Worm (Caenorhabditis elegans) whole organism, midembryonic: Measurements from ENCODE around the gene F46H5.3.

Source experiments
- T22C8.4 ChIP-seq: fragments of 200-800 bp; sonication (Bioruptor generic); IDR thresholded peaks from 2 replicates; pipeline ENCODE4 v1.3.6; 2022; ENCODE audit warnings: missing genetic modification characterization, missing compliant biosample characterization
- cog-1 ChIP-seq: sonication (generic microtip); optimal IDR thresholded peaks from 2 replicates; lab custom pipeline; 2016; ENCODE audit warnings: missing genetic modification characterization, missing compliant biosample characterization
- flt-1 ChIP-seq: fragments of 200-800 bp; sonication (Bioruptor generic); IDR thresholded peaks from 2 replicates; pipeline ENCODE4 v1.3.6; 2022; ENCODE audit warnings: missing genetic modification characterization, missing compliant biosample characterization
- klf-2 ChIP-seq: fragments of 200-800 bp; sonication (Bioruptor generic); conservative IDR thresholded peaks from 2 replicates; pipeline ENCODE4 v1.3.6; 2022; ENCODE audit warnings: missing genetic modification reagents, missing genetic modification characterization, missing compliant biosample characterization
- med-1 ChIP-seq: sonication (generic microtip); optimal IDR thresholded peaks from 2 replicates; lab custom pipeline; 2017; ENCODE audit warnings: missing genetic modification characterization, mild to moderate bottlenecking, missing compliant biosample characterization, antibody characterized with exemption, missing genetic modification reagents; ENCODE audit not compliant: insufficient read depth
- ref-1 ChIP-seq: fragments of 200-800 bp; sonication (Bioruptor generic); conservative IDR thresholded peaks from 2 replicates; pipeline ENCODE4 v1.3.6; 2022; ENCODE audit warnings: missing genetic modification reagents, missing genetic modification characterization, missing compliant biosample characterization
- tab-1 ChIP-seq: fragments of 200-800 bp; sonication (Bioruptor generic); IDR thresholded peaks from 2 replicates; pipeline ENCODE4 v1.3.6; 2022; ENCODE audit warnings: missing genetic modification characterization, missing compliant biosample characterization
- ztf-23 ChIP-seq: fragments of 200-800 bp; sonication (Bioruptor generic); IDR thresholded peaks from 2 replicates; pipeline ENCODE4 v1.3.6; 2022; ENCODE audit warnings: missing genetic modification reagents, missing genetic modification characterization, missing compliant biosample characterization
- ztf-29 ChIP-seq: fragments of 200-800 bp; sonication (Bioruptor generic); IDR thresholded peaks from 2 replicates; pipeline ENCODE4 v1.3.6; 2022; ENCODE audit warnings: missing genetic modification reagents, missing genetic modification characterization, missing compliant biosample characterization

DNA sequence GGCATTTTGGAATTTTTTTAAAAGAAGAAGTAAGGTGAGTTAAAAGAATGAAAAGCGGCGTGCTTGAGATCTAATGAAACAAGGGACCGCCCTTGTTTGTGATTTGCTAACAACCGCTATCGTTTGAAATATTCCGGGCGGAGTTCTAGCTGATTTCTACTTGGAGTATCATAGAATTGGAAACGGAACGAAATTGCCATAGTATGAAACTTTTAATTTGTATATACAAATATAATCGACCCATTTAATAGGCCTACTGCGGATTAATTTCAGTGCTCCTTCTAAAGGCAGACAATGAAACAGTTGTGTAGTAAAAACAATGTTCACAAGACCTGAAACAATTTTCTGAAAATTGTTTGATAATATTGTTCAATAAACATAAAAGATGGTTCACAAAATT lies 46.6 kb downstream of the F46H5.3 start, which contains the start of gene C55B6.7:
- TF ChIP-seq flt-1 (GFP tag; lab: Robert Waterston, UW) (no peak), klf-2 (GFP tag; lab: Robert Waterston, UW) (no peak), ref-1 (GFP tag; lab: Robert Waterston, UW) (no peak), med-1 (GFP tag; lab: Kevin White, UChicago) (no peak), ztf-23 (GFP tag; lab: Robert Waterston, UW) (no peak), tab-1 (GFP tag; lab: Robert Waterston, UW) (no peak), ztf-29 (GFP tag; lab: Robert Waterston, UW) (no peak), cog-1 (tag; lab: Kevin White, UChicago) (no peak), T22C8.4 (GFP tag; lab: Robert Waterston, UW) (no peak)
